Fruit fly (Drosophila melanogaster): ENCODE measurements around the gene yellow-c.
A peak's percentile ranks its signal among the peaks of the same experiment; 100 is the strongest.

Gene yellow-c

DNA sequence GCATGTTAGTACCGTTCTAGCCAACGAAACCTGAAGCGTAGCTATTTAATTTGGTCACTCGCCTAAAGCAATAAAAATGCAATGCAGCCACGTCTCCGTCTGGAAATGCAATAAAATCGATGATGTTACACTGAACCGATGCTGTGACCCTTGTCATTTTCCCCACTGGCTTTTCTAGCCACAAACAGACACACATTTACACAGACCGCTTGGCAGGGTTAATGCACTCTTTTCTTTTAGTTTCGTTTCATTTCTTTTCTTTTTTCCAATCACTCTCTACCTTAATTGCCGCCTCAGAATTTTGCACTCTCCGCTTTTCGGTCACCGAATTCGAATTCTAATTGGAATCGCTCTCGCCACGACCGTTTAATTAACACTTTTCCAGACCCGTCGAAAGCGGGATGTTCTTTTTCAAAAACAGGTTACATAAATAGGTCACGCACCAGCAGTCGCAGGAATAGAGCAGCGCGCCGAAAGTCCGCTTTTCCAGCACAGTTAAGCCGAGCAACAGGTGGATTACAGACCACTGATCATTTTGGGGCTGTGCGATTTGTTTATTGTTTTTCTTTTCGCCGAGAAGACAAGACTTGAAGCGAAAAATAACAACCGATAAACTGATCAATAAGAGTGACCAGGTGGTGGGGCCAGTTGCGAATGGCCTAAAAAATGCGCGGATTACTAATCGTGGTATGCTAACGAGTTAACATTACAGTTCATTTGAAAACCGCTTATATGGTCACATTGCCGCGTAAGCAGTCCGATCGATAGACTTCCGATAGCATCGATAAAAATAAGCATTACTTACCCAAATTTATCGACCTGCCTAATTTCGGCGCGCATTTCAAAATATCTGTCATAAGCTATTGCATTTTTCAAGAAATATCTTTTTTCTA lies 22.3 kb downstream of the yellow-c start, which contains the start of gene ck (continued):
- no peak for TF ChIP-seq CG12071 (GFP tag; optimal IDR thresholded peaks at IDR 0.05)
- peak; percentile 24 for TF ChIP-seq grau (tag; optimal IDR thresholded peaks at IDR 0.05)
- peak; percentile 85 for TF ChIP-seq CG6791 (GFP tag; IDR thresholded peaks at IDR 0.05; ENCODE audit: partially characterized antibody)
- peak; percentile 66 for TF ChIP-seq hbn (GFP tag; IDR thresholded peaks at IDR 0.05; ENCODE audit: partially characterized antibody)
- TF ChIP-seq CG2712 (tag; optimal IDR thresholded peaks at IDR 0.05): peak; percentile 18
- peak; percentile 77 for TF ChIP-seq ato (GFP tag; IDR thresholded peaks at IDR 0.05; ENCODE audit: partially characterized antibody)
- TF ChIP-seq CG13424 (tag; optimal IDR thresholded peaks at IDR 0.05): no peak
- TF ChIP-seq MESR4 (GFP tag; optimal IDR thresholded peaks at IDR 0.05): peak; percentile 49
- TF ChIP-seq Mes4 (GFP tag; optimal IDR thresholded peaks at IDR 0.05): no peak
- no peak for TF ChIP-seq br (optimal IDR thresholded peaks at IDR 0.05)
- peak; percentile 67 for TF ChIP-seq CG8290 (GFP tag; optimal IDR thresholded peaks at IDR 0.05)
- TF ChIP-seq CG8290 (tag; optimal IDR thresholded peaks at IDR 0.05): peak; percentile 20 to 77
- no peak for TF ChIP-seq Hey (tag; optimal IDR thresholded peaks at IDR 0.05)
- TF ChIP-seq Dp (GFP tag; optimal IDR thresholded peaks at IDR 0.05): peak; percentile 93
- TF ChIP-seq CG7928 (GFP tag; optimal IDR thresholded peaks at IDR 0.05): no peak
- peak; percentile 78 for TF ChIP-seq CG7963 (GFP tag; IDR thresholded peaks at IDR 0.05; ENCODE audit: partially characterized antibody)
- peak; percentile 68 for TF ChIP-seq Sry-δ (GFP tag; optimal IDR thresholded peaks at IDR 0.05)
- TF ChIP-seq knrl (GFP tag; IDR thresholded peaks at IDR 0.05; ENCODE audit: partially characterized antibody): peak; percentile 60
- TF ChIP-seq Dll (GFP tag; IDR thresholded peaks at IDR 0.05; ENCODE audit: partially characterized antibody): peak; percentile 73; the same call in 2 of the 4 replicates
- peak; percentile 77 for TF ChIP-seq tna (GFP tag; IDR thresholded peaks at IDR 0.05; ENCODE audit: partially characterized antibody)
- TF ChIP-seq CG9797 (GFP tag; optimal IDR thresholded peaks at IDR 0.05): peak; percentile 96
- TF ChIP-seq Sin3A (optimal IDR thresholded peaks at IDR 0.05): peak; percentile 64
- peak; percentile 59; the same call in 1 of the 2 replicates for TF ChIP-seq inv (GFP tag; IDR thresholded peaks at IDR 0.05; ENCODE audit: partially characterized antibody)
- no peak for TF ChIP-seq gcm2 (GFP tag; optimal IDR thresholded peaks at IDR 0.05)
- TF ChIP-seq exex (tag; optimal IDR thresholded peaks at IDR 0.05): peak; percentile 2
- peak; percentile 63 for TF ChIP-seq CG12659 (GFP tag; optimal IDR thresholded peaks at IDR 0.05)
- TF ChIP-seq CG3847 (GFP tag; IDR thresholded peaks at IDR 0.05): peak; percentile 46; the same call in 1 of the 2 replicates
- no peak for TF ChIP-seq gem (tag; optimal IDR thresholded peaks at IDR 0.05)
- peak; percentile 23 for TF ChIP-seq CG13894 (tag; optimal IDR thresholded peaks at IDR 0.05)
- peak; percentile 13 for TF ChIP-seq CG4617 (GFP tag; optimal IDR thresholded peaks at IDR 0.05; ENCODE audit: borderline replicate concordance)
- no peak for TF ChIP-seq mirr (GFP tag; optimal IDR thresholded peaks at IDR 0.05)
- TF ChIP-seq stwl (tag; optimal IDR thresholded peaks at IDR 0.05): peak; percentile 92
- TF ChIP-seq CG14710 (tag; optimal IDR thresholded peaks at IDR 0.05): peak; percentile 49
- peak; percentile 44 for TF ChIP-seq sd (tag; optimal IDR thresholded peaks at IDR 0.05)
- no peak for TF ChIP-seq corto (GFP tag; optimal IDR thresholded peaks at IDR 0.05)
- TF ChIP-seq Jarid2 (GFP tag; optimal IDR thresholded peaks at IDR 0.05): peak; percentile 50
- peak; percentile 64 for TF ChIP-seq Hmr (GFP tag; optimal IDR thresholded peaks at IDR 0.05)
- peak; percentile 78 for TF ChIP-seq hb (GFP tag; IDR thresholded peaks at IDR 0.05; ENCODE audit: partially characterized antibody)
- peak; percentile 77 for TF ChIP-seq grn (GFP tag; optimal IDR thresholded peaks at IDR 0.05)
- peak; percentile 70 for TF ChIP-seq kah (GFP tag; optimal IDR thresholded peaks at IDR 0.05)
- TF ChIP-seq cg (GFP tag; optimal IDR thresholded peaks at IDR 0.05): peak; percentile 46
- TF ChIP-seq stc (GFP tag; IDR thresholded peaks at IDR 0.05): peak; percentile 11; the same call in 1 of the 2 replicates
- no peak for TF ChIP-seq bsh (GFP tag; optimal IDR thresholded peaks at IDR 0.05)
- TF ChIP-seq Myb (GFP tag; optimal IDR thresholded peaks at IDR 0.05): peak; percentile 77
- peak; percentile 15 for TF ChIP-seq CoRest (tag; optimal IDR thresholded peaks at IDR 0.05)
- peak; percentile 54; the same call in 2 of the 3 replicates for TF ChIP-seq vnd (GFP tag; IDR thresholded peaks at IDR 0.05; ENCODE audit: partially characterized antibody)

Data from whole organism, embryonic.